Worm (Caenorhabditis elegans) whole organism, young adult: ENCODE results near the gene C08B6.11.

ENCODE experiments used
- D2030.7 ChIP-seq: fragments of 200-800 bp; sonication (Bioruptor generic); IDR thresholded peaks from 2 replicates; pipeline ENCODE4 v1.3.6; 2022; ENCODE audit warnings: missing genetic modification reagents, missing genetic modification characterization, missing compliant biosample characterization
- F33H1.4 ChIP-seq: fragments of 200-800 bp; sonication (Bioruptor generic); IDR thresholded peaks from 2 replicates; pipeline ENCODE4 v1.3.6; 2022; ENCODE audit warnings: missing genetic modification reagents, missing genetic modification characterization, missing compliant biosample characterization
- Y95B8A.8 ChIP-seq: fragments of 200-800 bp; sonication (Bioruptor generic); IDR thresholded peaks from 2 replicates; pipeline ENCODE4 v1.3.6; 2022; ENCODE audit warnings: missing genetic modification reagents, missing genetic modification characterization, missing compliant biosample characterization
- atf-7 ChIP-seq: sonication (generic microtip); optimal IDR thresholded peaks from 2 replicates; lab custom pipeline; 2017; ENCODE audit warnings: mild to moderate bottlenecking, missing genetic modification characterization, missing compliant biosample characterization
- attf-5 ChIP-seq: fragments of 200-800 bp; sonication (Bioruptor generic); optimal IDR thresholded peaks from 2 replicates; lab custom pipeline; 2018; ENCODE audit warnings: mild to moderate bottlenecking, missing genetic modification characterization, missing compliant biosample characterization
- die-1 ChIP-seq: sonication (generic microtip); optimal IDR thresholded peaks from 2 replicates; lab custom pipeline; 2016; ENCODE audit warnings: missing genotype, mild to moderate bottlenecking, missing genetic modification characterization, missing compliant biosample characterization
- let-526 ChIP-seq: fragments of 200-800 bp; sonication (Bioruptor generic); IDR thresholded peaks from 2 replicates; pipeline ENCODE4 v1.3.6; 2022; ENCODE audit warnings: missing genetic modification reagents, missing genetic modification characterization, missing compliant biosample characterization
- lsl-1 ChIP-seq: fragments of 200-800 bp; sonication (Bioruptor generic); optimal IDR thresholded peaks from 2 replicates; lab custom pipeline; 2018; ENCODE audit warnings: mild to moderate bottlenecking, missing genetic modification characterization, moderate library complexity, missing compliant biosample characterization
- nfya-1 ChIP-seq: sonication (generic microtip); optimal IDR thresholded peaks from 2 replicates; lab custom pipeline; 2017; ENCODE audit warnings: antibody characterized with exemption, missing compliant biosample characterization, missing genetic modification characterization, borderline replicate concordance; ENCODE audit not compliant: insufficient read depth
- sdz-38 ChIP-seq: sonication (generic microtip); optimal IDR thresholded peaks from 2 replicates; lab custom pipeline; 2016; ENCODE audit warnings: missing genotype, missing genetic modification characterization, missing compliant biosample characterization
- zim-3 ChIP-seq: sonication (generic microtip); optimal IDR thresholded peaks from 2 replicates; lab custom pipeline; 2017; ENCODE audit warnings: mild to moderate bottlenecking, missing genetic modification characterization, moderate library complexity, missing compliant biosample characterization
- ztf-26 ChIP-seq: sonication (generic microtip); optimal IDR thresholded peaks from 2 replicates; lab custom pipeline; 2017; ENCODE audit warnings: missing genetic modification characterization, missing compliant biosample characterization

DNA sequence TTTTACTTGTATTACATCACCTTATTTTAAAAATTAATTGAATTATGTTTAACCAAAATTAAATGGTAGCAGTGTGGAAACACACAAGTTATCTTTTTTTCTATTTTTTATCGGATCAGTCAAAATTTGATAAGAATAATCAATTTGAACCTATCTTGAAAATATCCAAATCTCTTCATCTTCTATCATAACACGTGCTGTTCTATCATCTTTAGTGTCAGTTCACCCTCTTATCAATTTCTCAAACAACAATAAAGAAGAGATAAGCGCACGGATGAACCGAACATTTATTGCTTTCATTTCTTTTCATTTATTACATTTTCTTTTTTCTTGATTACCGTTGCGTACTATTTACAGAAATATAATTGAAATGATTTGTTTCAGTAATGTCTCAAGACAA lies 20.3 kb upstream of the C08B6.11 start, which contains the start of gene R04B5.5:
- TF ChIP-seq die-1 (tag; lab: Kevin White, UChicago) (no peak), atf-7 (tag; lab: Kevin White, UChicago) (no peak), nfya-1 (tag; lab: Kevin White, UChicago) (no peak), D2030.7 (GFP tag; lab: Robert Waterston, UW) (no peak), lsl-1 (no peak), Y95B8A.8 (GFP tag; lab: Robert Waterston, UW) (no peak), attf-5 (GFP tag; lab: Kevin White, UChicago) (no peak), let-526 (GFP tag; lab: Robert Waterston, UW) (no peak), ztf-26 (tag; lab: Kevin White, UChicago) (no peak), zim-3 (tag; lab: Kevin White, UChicago) (no peak), sdz-38 (tag; lab: Kevin White, UChicago) (no peak), F33H1.4 (GFP tag; lab: Robert Waterston, UW) (no peak)
